Fruit fly (Drosophila melanogaster): ENCODE results near the gene CG15599.

Gene CG15599

dm6 chrX:15675294-15675693 is 13.4 kb downstream of the CG15599 start, which contains the start of gene CG12708:
Gene CG12708 (plus strand): TSS chrX:15675476.
- TF ChIP-seq unc-4 (GFP tag; IDR thresholded peaks at IDR 0.05; ENCODE audit: partially characterized antibody) (no peak), CG18476 (GFP tag; optimal IDR thresholded peaks at IDR 0.05) (no peak), CG3847 (GFP tag; IDR thresholded peaks at IDR 0.05) (no peak), CG31224 (GFP tag; IDR thresholded peaks at IDR 0.05) (no peak), CG18011 (GFP tag; optimal IDR thresholded peaks at IDR 0.05) (no peak), CG4707 (GFP tag; optimal IDR thresholded peaks at IDR 0.05) (peak; percentile 10), zf30C (GFP tag; optimal IDR thresholded peaks at IDR 0.05) (peak; percentile 25), en (GFP tag; optimal IDR thresholded peaks at IDR 0.05) (no peak), onecut (GFP tag; IDR thresholded peaks at IDR 0.05) (no peak), CG15269 (tag; optimal IDR thresholded peaks at IDR 0.05) (no peak), CG15601 (tag; optimal IDR thresholded peaks at IDR 0.05) (peak; percentile 100), ewg (GFP tag; optimal IDR thresholded peaks at IDR 0.05) (peak; percentile 39), Trl (optimal IDR thresholded peaks at IDR 0.05) (peak in 1 of 2 experiments; percentile 74), Trl (GFP tag; optimal IDR thresholded peaks at IDR 0.05) (no peak), ac (GFP tag; optimal IDR thresholded peaks at IDR 0.05) (peak; percentile 9), CG9437 (GFP tag; optimal IDR thresholded peaks at IDR 0.05) (no peak), nerfin-1 (tag; optimal IDR thresholded peaks at IDR 0.05) (peak; percentile 75), Jarid2 (GFP tag; optimal IDR thresholded peaks at IDR 0.05) (peak; percentile 80), nom (GFP tag; optimal IDR thresholded peaks at IDR 0.05) (peak; percentile 74), HLHmδ (GFP tag; optimal IDR thresholded peaks at IDR 0.05) (peak; percentile 87), vvl (GFP tag; IDR thresholded peaks at IDR 0.05) (no peak), Drgx (GFP tag; IDR thresholded peaks at IDR 0.05) (0 out of 2 replicates have a peak, but pooled peaks have one; percentile 22), Mes4 (GFP tag; optimal IDR thresholded peaks at IDR 0.05) (no peak), CG11504 (tag; optimal IDR thresholded peaks at IDR 0.05) (no peak), Hmx (GFP tag; optimal IDR thresholded peaks at IDR 0.05) (no peak), sens (GFP tag) (peak; percentile 72), CG33557 (GFP tag; optimal IDR thresholded peaks at IDR 0.05) (peak; percentile 9), CG17612 (GFP tag; IDR thresholded peaks at IDR 0.05) (no peak), CG1792 (GFP tag; optimal IDR thresholded peaks at IDR 0.05) (no peak), CG9932 (GFP tag; IDR thresholded peaks at IDR 0.05) (no peak)

DNA sequence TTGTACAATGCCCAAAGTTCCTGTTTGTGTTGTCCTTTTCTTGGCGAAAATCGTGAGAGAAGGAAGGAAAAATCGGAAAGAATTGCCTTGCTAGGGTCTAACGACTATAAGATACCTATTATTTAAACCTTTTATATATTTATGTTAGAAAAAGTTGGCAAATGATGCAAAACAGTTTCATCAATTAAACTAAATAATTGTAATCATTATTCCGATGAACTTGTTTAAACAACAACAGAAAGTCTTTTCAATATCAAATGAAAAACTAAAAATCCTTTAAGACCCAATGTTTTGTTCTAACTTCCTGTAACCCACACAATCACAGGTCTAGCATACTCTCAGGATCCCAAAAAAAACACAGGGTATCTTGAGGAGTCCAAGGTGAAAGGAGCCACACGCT is 14.3 kb downstream of the CG15599 start:
- TF ChIP-seq CG10565 (GFP tag; optimal IDR thresholded peaks at IDR 0.05), result no peak
- TF ChIP-seq Med (GFP tag), result no peak
- peak; percentile 17 for TF ChIP-seq sens (GFP tag)
- peak; percentile 33 for TF ChIP-seq dmrt11E (tag; optimal IDR thresholded peaks at IDR 0.05)
- TF ChIP-seq row (GFP tag; IDR thresholded peaks at IDR 0.05), result 0 out of 3 replicates have a peak, but pooled peaks have one; percentile 13
- TF ChIP-seq Xrp1 (GFP tag; IDR thresholded peaks at IDR 0.05), result peak; percentile 23; the same call in 1 of the 2 replicates
- peak; percentile 10 for TF ChIP-seq CG10979 (tag; optimal IDR thresholded peaks at IDR 0.05)
- TF ChIP-seq prd (optimal IDR thresholded peaks at IDR 0.05), result no peak
- TF ChIP-seq prd (GFP tag; IDR thresholded peaks at IDR 0.05), result peak; percentile 48; the same call in 2 of the 3 replicates
- no peak for TF ChIP-seq pum (GFP tag; optimal IDR thresholded peaks at IDR 0.05)
- TF ChIP-seq CG15696 (tag; optimal IDR thresholded peaks at IDR 0.05), result peak; percentile 54
- no peak for TF ChIP-seq CG17385 (GFP tag; optimal IDR thresholded peaks at IDR 0.05)
- TF ChIP-seq zen (tag; optimal IDR thresholded peaks at IDR 0.05), result peak; percentile 49
- peak; percentile 8 for TF ChIP-seq CG9727 (GFP tag; optimal IDR thresholded peaks at IDR 0.05)
- no peak for TF ChIP-seq Dbx (GFP tag; IDR thresholded peaks at IDR 0.05)
- peak in 1 of 2 experiments; percentile 14 for TF ChIP-seq pan (optimal IDR thresholded peaks at IDR 0.05)
- TF ChIP-seq pan (GFP tag; optimal IDR thresholded peaks at IDR 0.05 in 1 of 2, IDR thresholded peaks at IDR 0.05 in 1 of 2), result peak in 1 of 2 experiments; percentile 46
- TF ChIP-seq Nf-YB (GFP tag; optimal IDR thresholded peaks at IDR 0.05), result no peak
- peak; percentile 16 for TF ChIP-seq D19B (GFP tag; optimal IDR thresholded peaks at IDR 0.05)
- TF ChIP-seq CG4404 (GFP tag; IDR thresholded peaks at IDR 0.05), result no peak
- peak; percentile 0 for TF ChIP-seq gem (tag; optimal IDR thresholded peaks at IDR 0.05)

All from whole organism, embryonic.